Fruit fly (Drosophila melanogaster) S2 (cell line): ENCODE results near the gene CG11131.

ENCODE experiments used
- CG8478 ChIP-seq: fragments of >200 bp; optimal IDR thresholded peaks from 2 replicates; lab custom pipeline; 2018
- CTCF ChIP-seq, 2 experiments: fragments of >200 bp; optimal IDR thresholded peaks; 2 replicates each; lab custom pipeline; 2018

DNA sequence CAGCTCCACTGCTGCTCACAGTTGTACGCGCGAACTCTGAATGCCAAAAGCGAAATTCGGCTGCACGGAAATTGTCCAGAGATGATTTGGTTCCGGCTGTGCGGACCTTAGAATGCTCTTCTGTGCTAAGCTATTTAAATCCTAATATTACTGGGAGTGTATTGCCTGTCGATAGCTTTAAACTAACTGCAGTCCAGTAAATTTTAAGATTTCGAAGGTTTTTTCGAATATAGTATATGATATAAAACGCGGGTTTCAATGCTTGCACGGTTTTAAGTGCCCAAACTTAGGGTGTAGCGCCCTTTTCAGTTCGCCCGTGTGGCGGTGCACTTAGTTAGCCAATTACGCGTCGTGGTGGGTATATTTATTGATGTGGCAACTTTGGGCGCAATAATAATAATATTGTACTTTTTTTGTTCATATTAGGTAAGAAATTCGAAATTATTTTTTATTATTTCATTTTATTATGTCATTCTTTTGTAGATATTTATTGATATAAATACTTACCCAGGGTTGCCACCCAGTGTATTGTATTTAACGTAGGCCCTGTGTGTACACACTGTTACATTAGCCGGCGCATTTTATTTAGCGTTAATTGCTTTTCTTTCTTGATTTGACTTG lies 19.7 kb upstream of the CG11131 start, which contains the start of the genes Chro and Ssl1:
- TF ChIP-seq CTCF (optimal IDR thresholded peaks at IDR 0.05; lab: Kevin White, UChicago) (no peak), CG8478 (lab: Kevin White, UChicago) (no peak)
